Worm (Caenorhabditis elegans) whole organism, L4 larva: ENCODE measurements around the gene grl-18.
A peak's percentile ranks its signal among the peaks of the same experiment; 100 is the strongest.

ENCODE experiments used
- ZK546.5 ChIP-seq, 2 experiments: sonication (generic microtip); optimal IDR thresholded peaks; 2 replicates each; lab custom pipeline; 2017; ENCODE audit warnings: missing biosample characterization in 2 of 2, missing genetic modification characterization in 2 of 2
- ama-1 ChIP-seq: fragments of 150-350 bp; optimal IDR thresholded peaks from 2 replicates; lab custom pipeline; 2014; ENCODE audit warnings: inconsistent platforms, mixed read lengths
- hlh-11 ChIP-seq: fragments of 200-800 bp; sonication (Bioruptor generic); optimal IDR thresholded peaks from 2 replicates; lab custom pipeline; 2018; ENCODE audit warnings: mild to moderate bottlenecking, missing genetic modification characterization, missing compliant biosample characterization
- lin-38 ChIP-seq: fragments of 200-800 bp; sonication (Bioruptor generic); IDR thresholded peaks from 2 replicates; pipeline ENCODE4 v1.3.6; 2022; ENCODE audit warnings: missing genetic modification reagents, missing genetic modification characterization, missing compliant biosample characterization
- mdl-1 ChIP-seq, 2 experiments: fragments of 150-350 bp in 1 of 2; sonication (generic microtip) in 1 of 2; optimal IDR thresholded peaks; 2 replicates each; lab custom pipeline; 2014 to 2017; ENCODE audit warnings: missing biosample characterization in 2 of 2, missing genetic modification characterization in 2 of 2
- nhr-10 ChIP-seq: fragments of 150-350 bp; optimal IDR thresholded peaks from 2 replicates; lab custom pipeline; 2014; ENCODE audit warnings: missing biosample characterization, missing genetic modification characterization
- nhr-25 ChIP-seq: sonication (generic microtip); optimal IDR thresholded peaks from 2 replicates; lab custom pipeline; 2017; ENCODE audit warnings: missing genetic modification characterization, mild to moderate bottlenecking, missing compliant biosample characterization, antibody characterized with exemption, moderate library complexity, borderline replicate concordance; ENCODE audit not compliant: insufficient read depth
- nhr-6 ChIP-seq: fragments of 150-350 bp; optimal IDR thresholded peaks from 2 replicates; lab custom pipeline; 2014; ENCODE audit warnings: missing biosample characterization, missing genetic modification characterization
- sdz-12 ChIP-seq: fragments of 200-800 bp; sonication (Bioruptor generic); optimal IDR thresholded peaks from 2 replicates; lab custom pipeline; 2018; ENCODE audit warnings: mild to moderate bottlenecking, missing genetic modification characterization, missing compliant biosample characterization
- skn-1 ChIP-seq: fragments of 150-350 bp; optimal IDR thresholded peaks from 2 replicates; lab custom pipeline; 2014; ENCODE audit warnings: missing biosample characterization, missing genetic modification characterization
- snpc-4 ChIP-seq: fragments of 150-350 bp; optimal IDR thresholded peaks from 2 replicates; lab custom pipeline; 2014; ENCODE audit warnings: missing biosample characterization, missing genetic modification characterization
- unc-62 ChIP-seq, 3 experiments: fragments of 150-350 bp in 1 of 3; sonication (generic microtip); optimal IDR thresholded peaks in 2 of 3; peaks in 1 of 3; 1 replicate in 1 of 3; 2 replicates in 2 of 3; lab custom pipeline; 2014 to 2017; ENCODE audit warnings: missing biosample characterization in 3 of 3, missing genetic modification characterization in 3 of 3, missing genetic modification reagents in 3 of 3, missing genotype in 1 of 3
- ztf-11 ChIP-seq: fragments of 150-350 bp; optimal IDR thresholded peaks from 2 replicates; lab custom pipeline; 2014; ENCODE audit warnings: missing biosample characterization, missing genetic modification characterization

ce11 chrV:5509966-5510365, 21.3 kb upstream of the grl-18 start:
- TF ChIP-seq hlh-11 (tag; lab: Kevin White, UChicago) = no peak
- TF ChIP-seq nhr-25 = no peak
- TF ChIP-seq unc-62 (GFP tag; optimal IDR thresholded peaks at IDR 0.05 in 1 of 2; lab: Kevin White, UChicago) = peak in 1 of 2 experiments; percentile 94
- TF ChIP-seq unc-62 (tag; optimal IDR thresholded peaks at IDR 0.05; lab: Kevin White, UChicago) = no peak
- TF ChIP-seq snpc-4 (tag; lab: Kevin White, UChicago) = no peak
- no peak for TF ChIP-seq sdz-12 (GFP tag; lab: Kevin White, UChicago)
- no peak for TF ChIP-seq ama-1
- peak; percentile 34 for TF ChIP-seq lin-38 (GFP tag; lab: Robert Waterston, UW)
- no peak for TF ChIP-seq ztf-11 (tag; lab: Kevin White, UChicago)
- TF ChIP-seq mdl-1 (tag; optimal IDR thresholded peaks at IDR 0.05; lab: Kevin White, UChicago) = no peak
- TF ChIP-seq nhr-10 (tag; lab: Kevin White, UChicago) = no peak
- no peak for TF ChIP-seq ZK546.5 (tag; optimal IDR thresholded peaks at IDR 0.05; lab: Kevin White, UChicago)
- TF ChIP-seq nhr-6 (tag; lab: Kevin White, UChicago) = no peak
- no peak for TF ChIP-seq skn-1 (tag; lab: Kevin White, UChicago)
